Fruit fly (Drosophila melanogaster): ENCODE data around the gene CG6659.

DNA sequence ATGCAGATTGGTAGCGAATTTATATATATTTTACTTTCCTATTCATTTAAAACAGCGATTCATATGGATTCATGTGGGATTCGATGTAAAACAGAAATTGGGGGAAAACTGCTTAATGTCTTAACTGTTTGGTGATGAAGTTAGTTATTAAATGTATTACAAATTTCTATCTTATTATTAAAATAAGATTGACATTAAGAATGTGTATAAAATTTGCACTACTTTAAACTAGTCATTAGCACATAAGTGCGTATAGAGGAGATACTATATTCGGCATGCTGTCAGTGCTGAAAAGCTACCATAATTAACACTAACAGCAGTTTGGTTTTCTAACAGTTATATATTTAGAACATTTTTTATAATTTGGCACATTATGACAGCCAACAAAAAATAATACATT lies 18.6 kb upstream of the CG6659 start:
- no peak for TF ChIP-seq bab1 (GFP tag; optimal IDR thresholded peaks at IDR 0.05)
- TF ChIP-seq kay (GFP tag; ENCODE audit: borderline replicate concordance), result no peak
- TF ChIP-seq cic (GFP tag; optimal IDR thresholded peaks at IDR 0.05), result no peak
- no peak for TF ChIP-seq CG12768 (GFP tag; optimal IDR thresholded peaks at IDR 0.05)
- TF ChIP-seq toe (GFP tag; optimal IDR thresholded peaks at IDR 0.05), result no peak
- TF ChIP-seq cnc (optimal IDR thresholded peaks at IDR 0.05), result no peak
- no peak for TF ChIP-seq Crg-1 (GFP tag; optimal IDR thresholded peaks at IDR 0.05)
- TF ChIP-seq pad (GFP tag; optimal IDR thresholded peaks at IDR 0.05), result no peak

All from whole organism, adult.